Fruit fly (Drosophila melanogaster): ENCODE results near the gene HDAC11.

HDAC11 gene

dm6 chr3R:24825548-24825947, 30.5 kb downstream of the HDAC11 start, which contains the start of gene niki:
Gene niki (minus strand): TSS chr3R:24825648.
- no peak for TF ChIP-seq dsf (GFP tag; optimal IDR thresholded peaks at IDR 0.05; ENCODE audit: borderline replicate concordance)
- TF ChIP-seq sage (GFP tag; optimal IDR thresholded peaks at IDR 0.05): no peak
- TF ChIP-seq h (GFP tag; optimal IDR thresholded peaks at IDR 0.05): no peak
- TF ChIP-seq jim (GFP tag; optimal IDR thresholded peaks at IDR 0.05): no peak
- TF ChIP-seq ey (GFP tag; optimal IDR thresholded peaks at IDR 0.05): no peak
- TF ChIP-seq foxo (GFP tag; optimal IDR thresholded peaks at IDR 0.05): no peak
- no peak for TF ChIP-seq psq (GFP tag; optimal IDR thresholded peaks at IDR 0.05)
- TF ChIP-seq Hr83 (GFP tag; optimal IDR thresholded peaks at IDR 0.05; ENCODE audit: poor library complexity, severe bottlenecking): no peak
- no peak for TF ChIP-seq CG32264 (GFP tag; optimal IDR thresholded peaks at IDR 0.05)
- TF ChIP-seq lola (GFP tag; optimal IDR thresholded peaks at IDR 0.05): no peak
- no peak for TF ChIP-seq Mio (GFP tag; optimal IDR thresholded peaks at IDR 0.05)
- TF ChIP-seq Hr78 (GFP tag; optimal IDR thresholded peaks at IDR 0.05): no peak
- no peak for TF ChIP-seq Myc (optimal IDR thresholded peaks at IDR 0.05)
- no peak for TF ChIP-seq HLH106 (tag; optimal IDR thresholded peaks at IDR 0.05)
- no peak for TF ChIP-seq GATAd (GFP tag; optimal IDR thresholded peaks at IDR 0.05)
- no peak for TF ChIP-seq OdsH (GFP tag; optimal IDR thresholded peaks at IDR 0.05)
- no peak for TF ChIP-seq brk (GFP tag; optimal IDR thresholded peaks at IDR 0.05)

DNA sequence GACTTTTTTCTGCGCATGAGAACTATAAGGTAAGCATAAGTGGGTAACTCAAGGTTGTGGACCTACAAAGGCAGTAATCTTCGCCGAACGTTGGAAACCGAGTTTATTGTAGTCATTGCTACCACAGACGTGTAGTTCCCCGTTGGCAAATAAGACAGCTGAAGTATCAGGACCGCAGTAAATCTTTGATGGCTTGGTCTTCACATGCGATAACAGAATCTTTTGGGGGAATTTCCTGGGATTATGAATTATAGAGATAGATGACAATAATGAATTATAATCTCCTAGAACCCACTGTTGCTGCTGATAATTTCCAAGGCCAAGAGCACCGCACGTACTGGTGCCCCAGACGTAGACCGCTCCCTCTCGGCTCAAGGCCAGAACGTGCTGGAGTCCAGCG, 33.0 kb downstream of the HDAC11 start:
- TF ChIP-seq woc (GFP tag; optimal IDR thresholded peaks at IDR 0.05) (no peak), Rel (GFP tag; optimal IDR thresholded peaks at IDR 0.05) (no peak), Rel (tag; optimal IDR thresholded peaks at IDR 0.05) (peak; percentile 96)

DNA sequence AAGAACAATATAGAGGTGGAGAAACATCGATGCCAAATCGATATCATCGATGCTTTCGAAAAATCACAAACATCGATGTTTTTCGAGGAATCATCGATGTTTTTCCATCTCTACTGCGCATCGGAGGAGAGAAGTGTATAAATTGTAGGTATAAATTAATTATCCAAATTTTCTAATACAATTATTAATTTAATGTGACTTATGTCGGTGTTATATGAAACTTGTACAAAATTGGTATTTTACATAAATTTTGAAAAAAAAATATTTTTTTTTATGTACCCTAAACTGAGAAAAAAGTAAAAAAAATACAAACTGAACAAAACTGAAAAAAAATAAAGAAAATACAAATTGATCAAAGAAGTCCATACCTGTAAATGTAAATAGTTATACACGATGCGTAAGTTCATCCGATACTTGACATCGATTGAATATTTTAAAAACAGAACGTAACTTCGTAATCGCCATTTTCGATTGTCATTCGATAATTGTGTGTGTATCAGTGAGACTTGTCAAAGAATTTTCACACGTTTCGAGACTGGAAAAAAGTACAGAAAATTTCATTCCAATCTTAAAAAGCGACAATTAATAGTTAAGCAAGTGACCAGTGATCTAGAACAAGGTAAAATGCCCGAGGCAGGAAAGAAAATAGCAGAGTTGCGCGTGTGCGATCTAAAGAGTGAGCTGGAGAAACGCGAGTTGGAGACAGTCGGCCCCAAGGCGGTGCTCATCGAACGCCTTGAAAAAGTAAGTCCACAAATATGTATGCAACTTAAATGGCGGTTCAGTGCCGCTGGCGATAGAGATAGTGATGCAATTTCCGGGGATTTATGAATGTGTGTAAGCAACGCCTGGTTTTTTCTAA, 38.8 kb downstream of the HDAC11 start, which contains the start of the genes CG5808 and Saf-B:
CG5808 (minus strand) TSS at position 15 of the 862 bp plus-strand sequence.
Saf-B (plus strand) TSS at position 472 of the 862 bp plus-strand sequence.
- TF ChIP-seq Vsx2 (GFP tag; optimal IDR thresholded peaks at IDR 0.05; ENCODE audit: partially characterized antibody): no peak
- TF ChIP-seq Abd-B (GFP tag; optimal IDR thresholded peaks at IDR 0.05): no peak
- no peak for TF ChIP-seq h (GFP tag; optimal IDR thresholded peaks at IDR 0.05)
- no peak for TF ChIP-seq CG9705 (GFP tag; optimal IDR thresholded peaks at IDR 0.05)
- no peak for TF ChIP-seq CG32264 (GFP tag; optimal IDR thresholded peaks at IDR 0.05)
- peak; percentile 22 for TF ChIP-seq Hr83 (GFP tag; optimal IDR thresholded peaks at IDR 0.05; ENCODE audit: poor library complexity, severe bottlenecking)
- no peak for TF ChIP-seq Rel (GFP tag; optimal IDR thresholded peaks at IDR 0.05)
- peak; percentile 19 for TF ChIP-seq Rel (tag; optimal IDR thresholded peaks at IDR 0.05)
- TF ChIP-seq psq (GFP tag; optimal IDR thresholded peaks at IDR 0.05): peak; percentile 27

DNA sequence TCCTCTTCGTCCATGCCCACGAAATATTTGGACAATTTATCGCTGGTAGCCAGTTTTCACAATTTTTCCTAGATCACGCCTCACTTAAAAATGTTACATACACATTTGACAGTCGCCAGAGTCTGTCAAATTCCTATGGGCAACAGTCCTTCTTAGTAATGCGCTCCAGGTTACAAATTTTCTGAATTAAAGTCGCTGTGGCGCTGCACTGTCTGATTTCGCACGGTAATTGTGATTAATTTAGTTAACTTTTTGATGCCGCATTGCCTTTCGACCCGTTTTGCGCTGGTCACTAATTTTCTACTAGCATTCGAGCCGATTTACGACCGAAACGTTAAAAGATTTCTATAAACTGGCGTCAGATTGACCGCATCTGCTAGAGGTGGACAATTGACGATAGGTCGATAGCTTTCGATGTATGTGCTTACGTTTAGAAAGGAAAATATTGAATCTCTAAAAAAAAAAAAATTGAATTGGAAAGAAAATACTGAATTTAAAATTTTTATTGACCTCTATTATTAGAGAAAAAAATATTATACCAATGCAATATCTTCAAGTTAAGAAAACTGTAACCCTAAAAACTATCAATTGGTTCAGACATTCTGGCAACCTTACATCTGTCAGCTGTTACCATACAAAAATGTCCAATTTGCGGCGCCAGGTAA, 42.3 kb downstream of the HDAC11 start, which contains the start of the genes lili and CG34150:
lili (minus strand) TSS at position 376 of the 665 bp plus-strand sequence.
CG34150 (plus strand) TSS at position 626 of the 665 bp plus-strand sequence.
- peak; percentile 89 for TF ChIP-seq brk (GFP tag; optimal IDR thresholded peaks at IDR 0.05)
- TF ChIP-seq woc (GFP tag; optimal IDR thresholded peaks at IDR 0.05): peak; percentile 74
- TF ChIP-seq Hr78 (GFP tag; optimal IDR thresholded peaks at IDR 0.05): no peak
- TF ChIP-seq usp (GFP tag; optimal IDR thresholded peaks at IDR 0.05): no peak
- TF ChIP-seq jim (GFP tag; optimal IDR thresholded peaks at IDR 0.05): no peak
- no peak for TF ChIP-seq Jra (GFP tag; optimal IDR thresholded peaks at IDR 0.05)
- no peak for TF ChIP-seq tai (GFP tag; optimal IDR thresholded peaks at IDR 0.05)
- TF ChIP-seq HLH106 (tag; optimal IDR thresholded peaks at IDR 0.05): peak; percentile 77
- TF ChIP-seq br (GFP tag; optimal IDR thresholded peaks at IDR 0.05): peak; percentile 67
- TF ChIP-seq Sp1 (GFP tag; optimal IDR thresholded peaks at IDR 0.05): peak; percentile 67
- TF ChIP-seq Rel (GFP tag; optimal IDR thresholded peaks at IDR 0.05): no peak
- peak; percentile 36 for TF ChIP-seq Rel (tag; optimal IDR thresholded peaks at IDR 0.05)
- TF ChIP-seq CG32264 (GFP tag; optimal IDR thresholded peaks at IDR 0.05): peak; percentile 46
- peak; percentile 64 for TF ChIP-seq OdsH (GFP tag; optimal IDR thresholded peaks at IDR 0.05)
- TF ChIP-seq foxo (GFP tag; optimal IDR thresholded peaks at IDR 0.05): peak in 1 of 2 experiments; percentile 87
- TF ChIP-seq dsf (GFP tag; optimal IDR thresholded peaks at IDR 0.05; ENCODE audit: borderline replicate concordance): peak; percentile 80
- peak; percentile 78 for TF ChIP-seq rgr (GFP tag; optimal IDR thresholded peaks at IDR 0.05)
- no peak for TF ChIP-seq sage (GFP tag; optimal IDR thresholded peaks at IDR 0.05)
- no peak for TF ChIP-seq Vsx2 (GFP tag; optimal IDR thresholded peaks at IDR 0.05; ENCODE audit: partially characterized antibody)
- peak; percentile 55 for TF ChIP-seq CG9705 (GFP tag; optimal IDR thresholded peaks at IDR 0.05)
- TF ChIP-seq h (GFP tag; optimal IDR thresholded peaks at IDR 0.05): peak; percentile 81
- TF ChIP-seq ey (GFP tag; optimal IDR thresholded peaks at IDR 0.05): peak; percentile 79
- peak; percentile 70 for TF ChIP-seq fru (GFP tag; optimal IDR thresholded peaks at IDR 0.05)
- TF ChIP-seq psq (GFP tag; optimal IDR thresholded peaks at IDR 0.05): peak; percentile 59
- peak; percentile 81 for TF ChIP-seq GATAd (GFP tag; optimal IDR thresholded peaks at IDR 0.05)
- TF ChIP-seq sv (GFP tag; optimal IDR thresholded peaks at IDR 0.05): peak; percentile 72
- peak; percentile 89 for TF ChIP-seq Hnf4 (GFP tag; optimal IDR thresholded peaks at IDR 0.05)
- no peak for TF ChIP-seq pan (optimal IDR thresholded peaks at IDR 0.05)
- peak; percentile 63 for TF ChIP-seq Hr83 (GFP tag; optimal IDR thresholded peaks at IDR 0.05; ENCODE audit: poor library complexity, severe bottlenecking)

Measured in whole organism, wandering third instar larva.